Worm (Caenorhabditis elegans) whole organism, L4 larva: Measurements from ENCODE around the gene ZK1240.5.

Source experiments
- F44E2.7 ChIP-seq: fragments of 200-800 bp; sonication (Bioruptor generic); IDR thresholded peaks from 2 replicates; pipeline ENCODE4 v2.1.2; 2022; ENCODE audit warnings: missing genetic modification characterization, missing compliant biosample characterization
- Y5F2A.4 ChIP-seq: fragments of 200-800 bp; sonication (Bioruptor generic); optimal IDR thresholded peaks from 2 replicates; lab custom pipeline; 2018; ENCODE audit warnings: mild to moderate bottlenecking, missing genetic modification characterization, missing compliant biosample characterization
- ama-1 ChIP-seq: fragments of 150-350 bp; optimal IDR thresholded peaks from 2 replicates; lab custom pipeline; 2014; ENCODE audit warnings: inconsistent platforms, mixed read lengths
- ctbp-1 ChIP-seq: fragments of 200-800 bp; sonication (Bioruptor generic); IDR thresholded peaks from 2 replicates; pipeline ENCODE4 v1.3.6; 2022; ENCODE audit warnings: missing genetic modification reagents, missing genetic modification characterization, missing compliant biosample characterization
- egl-27 ChIP-seq: sonication (generic microtip); optimal IDR thresholded peaks from 3 replicates; lab custom pipeline; 2017; ENCODE audit warnings: missing biosample characterization, missing genetic modification reagents, missing genetic modification characterization
- fos-1 ChIP-seq: fragments of 150-350 bp; optimal IDR thresholded peaks from 2 replicates; lab custom pipeline; 2014; ENCODE audit warnings: missing biosample characterization, missing genetic modification characterization
- mdl-1 ChIP-seq, 2 experiments: fragments of 150-350 bp in 1 of 2; sonication (generic microtip) in 1 of 2; optimal IDR thresholded peaks; 2 replicates each; lab custom pipeline; 2014 to 2017; ENCODE audit warnings: missing biosample characterization in 2 of 2, missing genetic modification characterization in 2 of 2
- nhr-11 ChIP-seq: fragments of 150-350 bp; optimal IDR thresholded peaks from 2 replicates; lab custom pipeline; 2014; ENCODE audit warnings: missing biosample characterization, missing genetic modification characterization
- nhr-25 ChIP-seq: sonication (generic microtip); optimal IDR thresholded peaks from 2 replicates; lab custom pipeline; 2017; ENCODE audit warnings: missing genetic modification characterization, mild to moderate bottlenecking, missing compliant biosample characterization, antibody characterized with exemption, moderate library complexity, borderline replicate concordance; ENCODE audit not compliant: insufficient read depth
- nhr-77 ChIP-seq: fragments of 150-350 bp; optimal IDR thresholded peaks from 2 replicates; lab custom pipeline; 2014; ENCODE audit warnings: missing biosample characterization, missing genetic modification characterization
- pha-4 ChIP-seq, 2 experiments: fragments of 150-350 bp in 1 of 2; fragments of 200-800 bp in 1 of 2; sonication (Bioruptor generic) in 1 of 2; IDR thresholded peaks in 1 of 2; optimal IDR thresholded peaks in 1 of 2; 2 replicates each; pipeline versions ENCODE4 v1.3.6 to Lab custom; 2014 to 2022; ENCODE audit warnings: missing genetic modification characterization in 2 of 2, missing genetic modification reagents in 2 of 2, missing biosample characterization in 1 of 2, missing compliant biosample characterization in 1 of 2
- unc-39 ChIP-seq: sonication (generic microtip); optimal IDR thresholded peaks from 2 replicates; lab custom pipeline; 2017; ENCODE audit warnings: missing biosample characterization, missing genetic modification characterization
- zag-1 ChIP-seq: fragments of 150-350 bp; optimal IDR thresholded peaks from 2 replicates; lab custom pipeline; 2014; ENCODE audit warnings: missing biosample characterization, missing genetic modification characterization
- ztf-7 ChIP-seq: fragments of 150-350 bp; optimal IDR thresholded peaks from 2 replicates; lab custom pipeline; 2014; ENCODE audit warnings: missing biosample characterization, missing genetic modification characterization

- TF ChIP-seq F44E2.7 (GFP tag; lab: Robert Waterston, UW) (no peak), ztf-7 (tag; lab: Kevin White, UChicago) (no peak), unc-39 (tag; lab: Kevin White, UChicago) (no peak), nhr-77 (no peak), Y5F2A.4 (GFP tag; lab: Kevin White, UChicago) (no peak), nhr-25 (tag; lab: Kevin White, UChicago) (no peak), zag-1 (tag; lab: Kevin White, UChicago) (no peak), egl-27 (tag; lab: Kevin White, UChicago) (no peak), mdl-1 (tag; optimal IDR thresholded peaks at IDR 0.05; lab: Kevin White, UChicago) (no peak), fos-1 (no peak), ctbp-1 (GFP tag; lab: Robert Waterston, UW) (no peak), nhr-11 (tag; lab: Kevin White, UChicago) (no peak), pha-4 (GFP tag; IDR thresholded peaks at IDR 0.05; lab: Robert Waterston, UW) (no peak), pha-4 (tag; optimal IDR thresholded peaks at IDR 0.05; lab: Kevin White, UChicago) (no peak), ama-1 (no peak)
Measured at ce11 chrII:2279839-2280238, 37.9 kb downstream of the ZK1240.5 start, which contains the start of gene K09F6.11.
